Worm (Caenorhabditis elegans) whole organism, L4 larva: ENCODE measurements around the gene ddx-19.

ENCODE experiments used
- fos-1 ChIP-seq: fragments of 150-350 bp; optimal IDR thresholded peaks from 2 replicates; lab custom pipeline; 2014; ENCODE audit warnings: missing biosample characterization, missing genetic modification characterization
- mes-2 ChIP-seq: sonication (generic microtip); optimal IDR thresholded peaks from 2 replicates; lab custom pipeline; 2016; ENCODE audit warnings: missing genotype, mild to moderate bottlenecking, missing genetic modification characterization, missing compliant biosample characterization; ENCODE audit not compliant: poor library complexity, severe bottlenecking
- nhr-77 ChIP-seq: fragments of 150-350 bp; optimal IDR thresholded peaks from 2 replicates; lab custom pipeline; 2014; ENCODE audit warnings: missing biosample characterization, missing genetic modification characterization

ce11 chrII:8895895-8896294 lies 11.2 kb downstream of the ddx-19 start:
- TF ChIP-seq mes-2 (tag; lab: Kevin White, UChicago) (no peak), nhr-77 (no peak), fos-1 (tag; lab: Kevin White, UChicago) (no peak)
